Worm (Caenorhabditis elegans): Measurements from ENCODE around the gene C45H4.14.

- TF ChIP-seq ztf-11 (tag; optimal IDR thresholded peaks at IDR 0.05) (no peak), daf-12 (tag; optimal IDR thresholded peaks at IDR 0.05) (no peak), pqm-1 (tag; optimal IDR thresholded peaks at IDR 0.05) (no peak), sea-2 (GFP tag; optimal IDR thresholded peaks at IDR 0.05) (no peak), nhr-12 (tag; optimal IDR thresholded peaks at IDR 0.05) (no peak), snpc-4 (tag; optimal IDR thresholded peaks at IDR 0.05) (no peak), mdl-1 (tag; optimal IDR thresholded peaks at IDR 0.05) (no peak)
Measured at ce11 chrV:2155232-2155631, 4.0 kb downstream of the C45H4.14 start, which contains the start of gene srbc-21.

Data from whole organism, L3 larva.